Worm (Caenorhabditis elegans): ENCODE measurements around the gene pqn-8.

The pqn-8 gene

ce11 chrIII:9997890-9998289, at the start of gene pqn-8:
Gene pqn-8, minus strand, starts transcription at chrIII:9997990.
- TF ChIP-seq pros-1 (tag; optimal IDR thresholded peaks at IDR 0.05) (no peak), tbx-2 (tag; optimal IDR thresholded peaks at IDR 0.05) (no peak), ceh-6 (GFP tag; optimal IDR thresholded peaks at IDR 0.05) (no peak), npax-4 (tag; optimal IDR thresholded peaks at IDR 0.05) (no peak), C38D4.7 (GFP tag; optimal IDR thresholded peaks at IDR 0.05) (no peak), odd-2 (tag; optimal IDR thresholded peaks at IDR 0.05) (no peak), ahr-1 (tag; optimal IDR thresholded peaks at IDR 0.05) (no peak), ceh-45 (GFP tag; IDR thresholded peaks at IDR 0.05) (no peak), sox-2 (GFP tag; IDR thresholded peaks at IDR 0.05) (no peak), tbx-7 (tag; optimal IDR thresholded peaks at IDR 0.05) (no peak), zip-5 (tag; optimal IDR thresholded peaks at IDR 0.05) (no peak), F13H6.1 (tag; optimal IDR thresholded peaks at IDR 0.05) (no peak), fax-1 (tag; optimal IDR thresholded peaks at IDR 0.05) (no peak), eyg-1 (tag; optimal IDR thresholded peaks at IDR 0.05) (no peak), K09A11.1 (tag; optimal IDR thresholded peaks at IDR 0.05; ENCODE audit: insufficient read depth) (no peak), unc-55 (GFP tag; optimal IDR thresholded peaks at IDR 0.05) (no peak)

- TF ChIP-seq ceh-2 (tag; optimal IDR thresholded peaks at IDR 0.05): no peak
- no peak for TF ChIP-seq hlh-13 (GFP tag; optimal IDR thresholded peaks at IDR 0.05)
- TF ChIP-seq C08G9.2 (tag; optimal IDR thresholded peaks at IDR 0.05): no peak
- no peak for TF ChIP-seq tbx-2 (tag; optimal IDR thresholded peaks at IDR 0.05)
- no peak for TF ChIP-seq tbx-7 (tag; optimal IDR thresholded peaks at IDR 0.05)
- no peak for TF ChIP-seq elt-4 (tag; optimal IDR thresholded peaks at IDR 0.05)
- no peak for TF ChIP-seq hlh-30 (tag; optimal IDR thresholded peaks at IDR 0.05; ENCODE audit: insufficient read depth)
- no peak for TF ChIP-seq unc-3 (GFP tag; conservative IDR thresholded peaks at IDR 0.05)
- no peak for TF ChIP-seq unc-3 (tag; optimal IDR thresholded peaks at IDR 0.05)
- no peak for TF ChIP-seq ets-4 (tag; optimal IDR thresholded peaks at IDR 0.05)
- no peak for TF ChIP-seq pha-2 (tag; optimal IDR thresholded peaks at IDR 0.05)
- no peak for TF ChIP-seq sdc-2 (tag; optimal IDR thresholded peaks at IDR 0.05)
- TF ChIP-seq ceh-14 (tag; optimal IDR thresholded peaks at IDR 0.05): no peak
- TF ChIP-seq ceh-34 (tag; optimal IDR thresholded peaks at IDR 0.05): no peak
- no peak for TF ChIP-seq odd-2 (tag; optimal IDR thresholded peaks at IDR 0.05)
- TF ChIP-seq sox-2 (GFP tag; IDR thresholded peaks at IDR 0.05): no peak
- no peak for TF ChIP-seq nfya-1 (tag; optimal IDR thresholded peaks at IDR 0.05)
- no peak for TF ChIP-seq ceh-45 (GFP tag; IDR thresholded peaks at IDR 0.05)
Observed at ce11 chrIII:10040013-10040412, 42.2 kb upstream of the pqn-8 start, which contains the start of gene T16G12.7. Gene T16G12.7, minus strand, starts transcription at chrIII:10040113.

- TF ChIP-seq ceh-22 (tag; optimal IDR thresholded peaks at IDR 0.05) (no peak), ceh-6 (GFP tag; optimal IDR thresholded peaks at IDR 0.05) (no peak), hlh-8 (tag; optimal IDR thresholded peaks at IDR 0.05) (no peak), fkh-10 (GFP tag; optimal IDR thresholded peaks at IDR 0.05) (no peak), Y22D7AL.16 (tag; optimal IDR thresholded peaks at IDR 0.05) (no peak), nhr-232 (tag; optimal IDR thresholded peaks at IDR 0.05) (no peak), syd-9 (tag; optimal IDR thresholded peaks at IDR 0.05) (no peak), mec-3 (tag; optimal IDR thresholded peaks at IDR 0.05; ENCODE audit: borderline replicate concordance) (no peak), T23F11.4 (GFP tag; optimal IDR thresholded peaks at IDR 0.05) (no peak), hlh-30 (tag; optimal IDR thresholded peaks at IDR 0.05; ENCODE audit: insufficient read depth) (no peak), ref-2 (tag; optimal IDR thresholded peaks at IDR 0.05) (no peak), nhr-11 (tag; optimal IDR thresholded peaks at IDR 0.05) (no peak), dve-1 (tag; optimal IDR thresholded peaks at IDR 0.05) (no peak), K09A11.1 (tag; optimal IDR thresholded peaks at IDR 0.05; ENCODE audit: insufficient read depth) (no peak), ets-4 (tag; optimal IDR thresholded peaks at IDR 0.05) (no peak), rnt-1 (tag; optimal IDR thresholded peaks at IDR 0.05) (no peak), lin-11 (tag; optimal IDR thresholded peaks at IDR 0.05) (no peak), ahr-1 (tag; optimal IDR thresholded peaks at IDR 0.05) (no peak), che-1 (tag; optimal IDR thresholded peaks at IDR 0.05) (no peak), fkh-6 (tag; optimal IDR thresholded peaks at IDR 0.05) (no peak)
Observed at ce11 chrIII:10037150-10037549, 39.4 kb upstream of the pqn-8 start, which contains the start of gene M04D8.7. Gene M04D8.7, plus strand, starts transcription at chrIII:10037450.

All from whole organism, late embryonic.